Worm (Caenorhabditis elegans): ENCODE measurements around the gene K10D11.3.

- no peak for TF ChIP-seq fkh-10 (GFP tag; optimal IDR thresholded peaks at IDR 0.05)
- TF ChIP-seq sdc-2 (tag; optimal IDR thresholded peaks at IDR 0.05), result no peak
- no peak for TF ChIP-seq nhr-11 (tag; optimal IDR thresholded peaks at IDR 0.05)
- TF ChIP-seq ceh-24 (tag; optimal IDR thresholded peaks at IDR 0.05), result no peak
- no peak for TF ChIP-seq hlh-30 (tag; optimal IDR thresholded peaks at IDR 0.05; ENCODE audit: insufficient read depth)
These were observed 49.6 kb downstream of the K10D11.3 start, which contains the start of the genes cld-1 and dod-21 for ce11 chrIV:12936221-12936776.
